Fruit fly (Drosophila melanogaster) whole organism, embryonic: ENCODE data around the gene mask.

Experiments used
- Atf6 ChIP-seq: fragments of 200-800 bp; sonication (Bioruptor generic); IDR thresholded peaks from 2 replicates; pipeline ENCODE4 v1.3.6; 2022; ENCODE audit warnings: missing biosample characterization, missing genetic modification characterization
- Bgb ChIP-seq: fragments of 200-800 bp; sonication (Bioruptor generic); IDR thresholded peaks from 2 replicates; pipeline ENCODE4 v1.3.6; 2022; ENCODE audit warnings: missing biosample characterization, missing genetic modification characterization; ENCODE audit not compliant: partially characterized antibody
- Blimp-1 ChIP-seq: fragments of 200-800 bp; sonication (Bioruptor generic); optimal IDR thresholded peaks from 3 replicates; lab custom pipeline; 2018; ENCODE audit warnings: missing biosample characterization, missing genetic modification characterization, mild to moderate bottlenecking, moderate library complexity, missing genetic modification reagents
- BtbVII ChIP-seq: fragments of 200-800 bp; sonication (Bioruptor generic); optimal IDR thresholded peaks from 3 replicates; lab custom pipeline; 2017; ENCODE audit warnings: missing biosample characterization, mild to moderate bottlenecking, missing genetic modification characterization
- CG12391 ChIP-seq: fragments of 200-800 bp; sonication (Bioruptor generic); optimal IDR thresholded peaks from 3 replicates; lab custom pipeline; 2018; ENCODE audit warnings: missing biosample characterization, mild to moderate bottlenecking, missing genetic modification characterization, moderate library complexity
- CG14014 ChIP-seq: fragments of 200-800 bp; sonication (Bioruptor generic); IDR thresholded peaks from 2 replicates; pipeline ENCODE4 v1.3.6; 2022; ENCODE audit warnings: missing biosample characterization, missing genetic modification characterization
- CG15073 ChIP-seq: fragments of 200-800 bp; sonication (Bioruptor generic); optimal IDR thresholded peaks from 2 replicates; lab custom pipeline; 2016; ENCODE audit warnings: missing biosample characterization, missing genetic modification characterization
- CG15601 ChIP-seq: fragments of 200-800 bp; sonication (Bioruptor generic); optimal IDR thresholded peaks from 3 replicates; lab custom pipeline; 2019; ENCODE audit warnings: missing biosample characterization, mild to moderate bottlenecking, missing genetic modification characterization, moderate library complexity
- CG16779 ChIP-seq: fragments of 200-800 bp; sonication (Bioruptor generic); IDR thresholded peaks from 2 replicates; pipeline ENCODE4 v1.3.6; 2022; ENCODE audit warnings: missing biosample characterization, missing genetic modification characterization
- CG17385 ChIP-seq: fragments of 200-800 bp; sonication (Bioruptor generic); optimal IDR thresholded peaks from 3 replicates; lab custom pipeline; 2018; ENCODE audit warnings: missing biosample characterization, mild to moderate bottlenecking, missing genetic modification characterization
- CG18619 ChIP-seq: fragments of 200-800 bp; sonication (Bioruptor generic); optimal IDR thresholded peaks from 3 replicates; lab custom pipeline; 2017; ENCODE audit warnings: missing biosample characterization, mild to moderate bottlenecking, missing genetic modification characterization
- CG2202 ChIP-seq: fragments of 200-800 bp; sonication (Bioruptor generic); optimal IDR thresholded peaks from 2 replicates; lab custom pipeline; 2018; ENCODE audit warnings: missing biosample characterization, mild to moderate bottlenecking, missing genetic modification characterization
- CG30020 ChIP-seq: fragments of 200-800 bp; optimal IDR thresholded peaks from 2 replicates; lab custom pipeline; 2019; ENCODE audit warnings: missing biosample characterization, mild to moderate bottlenecking, missing genetic modification characterization, moderate library complexity
- CG33557 ChIP-seq: fragments of 200-800 bp; sonication (Bioruptor generic); optimal IDR thresholded peaks from 2 replicates; lab custom pipeline; 2019; ENCODE audit warnings: missing biosample characterization, mild to moderate bottlenecking, missing genetic modification characterization, moderate library complexity
- CG34224 ChIP-seq: fragments of 200-800 bp; sonication (Bioruptor generic); IDR thresholded peaks from 3 replicates; pipeline ENCODE4 v1.3.6; 2022; ENCODE audit warnings: missing biosample characterization, missing genetic modification characterization; ENCODE audit not compliant: partially characterized antibody
- CG43689 ChIP-seq: fragments of 200-800 bp; sonication (Bioruptor generic); IDR thresholded peaks from 2 replicates; pipeline ENCODE4 v1.3.6; 2022; ENCODE audit warnings: missing biosample characterization, missing genetic modification characterization
- CG5245 ChIP-seq: fragments of 200-800 bp; sonication (Bioruptor generic); optimal IDR thresholded peaks from 3 replicates; lab custom pipeline; 2016; ENCODE audit warnings: missing biosample characterization, missing genetic modification characterization
- CG5953 ChIP-seq: fragments of 200-800 bp; sonication (Bioruptor generic); IDR thresholded peaks from 2 replicates; pipeline ENCODE4 v1.3.6; 2022; ENCODE audit warnings: missing biosample characterization, missing genetic modification characterization
- CG8281 ChIP-seq: fragments of 200-800 bp; sonication (Bioruptor generic); optimal IDR thresholded peaks from 2 replicates; lab custom pipeline; 2018; ENCODE audit warnings: missing biosample characterization, mild to moderate bottlenecking, missing genetic modification characterization, moderate library complexity
- CG9817 ChIP-seq: fragments of 200-800 bp; sonication (Bioruptor generic); optimal IDR thresholded peaks from 2 replicates; lab custom pipeline; 2018; ENCODE audit warnings: missing biosample characterization, mild to moderate bottlenecking, missing genetic modification characterization, moderate library complexity
- CkIIα-i1 ChIP-seq: fragments of 200-800 bp; sonication (Bioruptor generic); IDR thresholded peaks from 2 replicates; pipeline ENCODE4 v1.3.6; 2022; ENCODE audit warnings: missing biosample characterization, missing genetic modification characterization
- D19B ChIP-seq: fragments of 200-800 bp; sonication (Bioruptor generic); optimal IDR thresholded peaks from 2 replicates; lab custom pipeline; 2017; ENCODE audit warnings: missing biosample characterization, mild to moderate bottlenecking, missing genetic modification characterization
- Fer3 ChIP-seq: fragments of 200-800 bp; sonication (Bioruptor generic); optimal IDR thresholded peaks from 2 replicates; lab custom pipeline; 2018; ENCODE audit warnings: missing biosample characterization, mild to moderate bottlenecking, missing genetic modification characterization, moderate library complexity
- Hmr ChIP-seq: fragments of 200-800 bp; sonication (Bioruptor generic); optimal IDR thresholded peaks from 3 replicates; lab custom pipeline; 2017; ENCODE audit warnings: mild to moderate bottlenecking, missing biosample characterization, missing genetic modification reagents, missing genetic modification characterization
- Lim3 ChIP-seq: fragments of 200-800 bp; sonication (Bioruptor generic); IDR thresholded peaks from 2 replicates; pipeline ENCODE4 v1.3.6; 2022; ENCODE audit warnings: missing biosample characterization, missing genetic modification characterization
- Mrtf ChIP-seq: fragments of 200-800 bp; sonication (Bioruptor generic); IDR thresholded peaks from 3 replicates; pipeline ENCODE4 v1.3.6; 2022; ENCODE audit warnings: missing biosample characterization, missing genetic modification characterization
- Myb ChIP-seq: fragments of 200-800 bp; sonication (Bioruptor generic); optimal IDR thresholded peaks from 2 replicates; lab custom pipeline; 2016; ENCODE audit warnings: missing biosample characterization, missing genetic modification characterization
- NC2α ChIP-seq: fragments of 200-800 bp; sonication (Bioruptor generic); optimal IDR thresholded peaks from 2 replicates; lab custom pipeline; 2016; ENCODE audit warnings: missing biosample characterization, missing genetic modification characterization
- NFAT ChIP-seq: fragments of 200-800 bp; sonication (Bioruptor generic); IDR thresholded peaks from 2 replicates; pipeline ENCODE4 v1.3.6; 2022; ENCODE audit warnings: missing biosample characterization, missing genetic modification characterization
- Side ChIP-seq: fragments of 200-800 bp; sonication (Bioruptor generic); optimal IDR thresholded peaks from 2 replicates; lab custom pipeline; 2016; ENCODE audit warnings: missing biosample characterization, missing genetic modification characterization
- Sox102F ChIP-seq: fragments of 200-800 bp; sonication (Bioruptor generic); optimal IDR thresholded peaks from 2 replicates; lab custom pipeline; 2018; ENCODE audit warnings: missing biosample characterization, mild to moderate bottlenecking, missing genetic modification characterization, moderate library complexity
- Stat92E ChIP-seq, 3 experiments: fragments of >200 bp in 2 of 3; fragments of 200-800 bp in 1 of 3; sonication (Bioruptor generic) in 1 of 3; optimal IDR thresholded peaks; 2 replicates each; lab custom pipeline; 2017 to 2019; ENCODE audit warnings: missing biosample characterization in 3 of 3, missing genetic modification characterization in 3 of 3, mild to moderate bottlenecking in 1 of 3, moderate library complexity in 1 of 3
- TFAM ChIP-seq: fragments of 200-800 bp; sonication (Bioruptor generic); optimal IDR thresholded peaks from 2 replicates; lab custom pipeline; 2017; ENCODE audit warnings: missing biosample characterization, missing genetic modification characterization, inconsistent platforms
- Taf1 ChIP-seq: fragments of 200-800 bp; sonication (Bioruptor generic); IDR thresholded peaks from 2 replicates; pipeline ENCODE4 v1.3.6; 2022; ENCODE audit warnings: missing biosample characterization, missing genetic modification characterization
- al ChIP-seq: fragments of 200-800 bp; sonication (Bioruptor generic); IDR thresholded peaks from 2 replicates; pipeline ENCODE4 v1.3.6; 2022; ENCODE audit warnings: missing biosample characterization, missing genetic modification characterization
- chinmo ChIP-seq: fragments of 200-800 bp; sonication (Bioruptor generic); IDR thresholded peaks from 4 replicates; pipeline ENCODE4 v1.3.6; 2022; ENCODE audit warnings: missing biosample characterization, missing genetic modification characterization; ENCODE audit not compliant: partially characterized antibody
- emc ChIP-seq: fragments of 200-800 bp; sonication (Bioruptor generic); optimal IDR thresholded peaks from 2 replicates; lab custom pipeline; 2016; ENCODE audit warnings: missing biosample characterization, missing genetic modification characterization
- gcm2 ChIP-seq: fragments of 200-800 bp; sonication (Bioruptor generic); optimal IDR thresholded peaks from 2 replicates; lab custom pipeline; 2016; ENCODE audit warnings: missing biosample characterization, missing genetic modification characterization
- inv ChIP-seq: fragments of 200-800 bp; sonication (Bioruptor generic); IDR thresholded peaks from 2 replicates; pipeline ENCODE4 v1.3.6; 2022; ENCODE audit warnings: missing biosample characterization, missing genetic modification characterization; ENCODE audit not compliant: partially characterized antibody
- lab ChIP-seq: fragments of 200-800 bp; sonication (Bioruptor generic); optimal IDR thresholded peaks from 3 replicates; lab custom pipeline; 2017; ENCODE audit warnings: missing biosample characterization, missing genetic modification characterization, mild to moderate bottlenecking, moderate library complexity, missing genetic modification reagents
- lov ChIP-seq, 2 experiments: fragments of 200-800 bp in 1 of 2; fragments of >200 bp in 1 of 2; sonication (Bioruptor generic) in 1 of 2; IDR thresholded peaks in 1 of 2; optimal IDR thresholded peaks in 1 of 2; 2 replicates in 1 of 2; 3 replicates in 1 of 2; pipeline versions ENCODE4 v1.3.6 to Lab custom; 2017 to 2022; ENCODE audit warnings: missing biosample characterization in 1 of 2, missing genetic modification characterization in 1 of 2
- mam ChIP-seq: fragments of 200-800 bp; sonication (Bioruptor generic); optimal IDR thresholded peaks from 3 replicates; lab custom pipeline; 2016; ENCODE audit warnings: missing biosample characterization, missing genetic modification characterization
- prd ChIP-seq, 3 experiments: fragments of >200 bp in 2 of 3; fragments of 200-800 bp in 1 of 3; sonication (Bioruptor generic) in 1 of 3; optimal IDR thresholded peaks in 2 of 3; IDR thresholded peaks in 1 of 3; 2 replicates in 2 of 3; 3 replicates in 1 of 3; pipeline versions ENCODE4 v1.3.6 to Lab custom; 2017 to 2022; ENCODE audit warnings: missing biosample characterization in 1 of 3, missing genetic modification characterization in 1 of 3
- ro ChIP-seq: fragments of 200-800 bp; sonication (Bioruptor generic); IDR thresholded peaks from 2 replicates; pipeline ENCODE4 v1.3.6; 2022; ENCODE audit warnings: missing biosample characterization, missing genetic modification characterization
- sd ChIP-seq: fragments of 200-800 bp; sonication (Bioruptor generic); optimal IDR thresholded peaks from 3 replicates; lab custom pipeline; 2018; ENCODE audit warnings: missing biosample characterization, mild to moderate bottlenecking, missing genetic modification characterization, moderate library complexity
- sim ChIP-seq: fragments of 200-800 bp; sonication (Bioruptor generic); IDR thresholded peaks from 2 replicates; pipeline ENCODE4 v1.3.6; 2022; ENCODE audit warnings: missing biosample characterization, missing genetic modification characterization
- slp2 ChIP-seq: fragments of 200-800 bp; sonication (Bioruptor generic); optimal IDR thresholded peaks from 2 replicates; lab custom pipeline; 2016; ENCODE audit warnings: missing biosample characterization, missing genetic modification characterization
- toy ChIP-seq: fragments of 200-800 bp; sonication (Bioruptor generic); IDR thresholded peaks from 2 replicates; pipeline ENCODE4 v1.3.6; 2022; ENCODE audit warnings: missing biosample characterization, missing genetic modification characterization
- twi ChIP-seq: fragments of 200-800 bp; optimal IDR thresholded peaks from 2 replicates; lab custom pipeline; 2019; ENCODE audit warnings: missing biosample characterization, mild to moderate bottlenecking, missing genetic modification characterization, moderate library complexity
- unc-4 ChIP-seq: fragments of 200-800 bp; sonication (Bioruptor generic); IDR thresholded peaks from 2 replicates; pipeline ENCODE4 v1.3.6; 2022; ENCODE audit warnings: missing biosample characterization, missing genetic modification characterization; ENCODE audit not compliant: partially characterized antibody

Gene mask

DNA sequence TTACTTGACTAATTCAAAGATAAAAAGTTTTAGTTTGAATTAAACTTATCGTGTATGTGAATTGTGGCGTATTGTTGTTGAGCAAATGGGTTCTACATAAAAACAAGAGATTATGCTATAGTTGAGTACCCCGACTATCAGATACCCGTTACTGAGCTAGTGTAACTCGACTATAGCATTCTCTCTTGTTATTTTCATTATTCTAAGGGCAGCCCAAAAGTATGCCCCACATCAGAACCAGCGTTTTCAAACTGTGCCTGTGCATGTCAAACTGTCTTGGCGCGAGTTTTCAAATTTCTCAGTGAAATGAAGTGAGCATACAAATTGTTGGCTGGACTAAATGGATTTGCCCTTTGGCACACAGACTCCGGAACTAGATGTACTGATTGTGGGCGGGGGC is 48.9 kb downstream of the mask start, which contains the start of gene shps (continued):
- TF ChIP-seq slp2 (GFP tag; lab: Kevin White, UChicago) (no peak), CG8281 (tag; lab: Kevin White, UChicago) (no peak), Blimp-1 (GFP tag; lab: Kevin White, UChicago) (no peak), toy (no peak), CG43689 (no peak), NC2α (GFP tag; lab: Kevin White, UChicago) (no peak), Taf1 (GFP tag; lab: Robert Waterston, UW) (no peak), Myb (no peak), al (no peak), Sox102F (GFP tag; lab: Kevin White, UChicago) (no peak), Stat92E (GFP tag; optimal IDR thresholded peaks at IDR 0.05; lab: Kevin White, UChicago) (no peak), twi (no peak), CG9817 (no peak), Atf6 (GFP tag; lab: Robert Waterston, UW) (no peak), CG30020 (tag; lab: Kevin White, UChicago) (no peak), CG14014 (GFP tag; lab: Robert Waterston, UW) (no peak), ro (GFP tag; lab: Robert Waterston, UW) (no peak), Side (GFP tag; lab: Kevin White, UChicago) (no peak), sd (tag; lab: Kevin White, UChicago) (no peak), CG17385 (GFP tag; lab: Kevin White, UChicago) (no peak), NFAT (GFP tag; lab: Robert Waterston, UW) (no peak), CG12391 (tag; lab: Kevin White, UChicago) (no peak), sim (GFP tag; lab: Robert Waterston, UW) (no peak), CG16779 (GFP tag; lab: Robert Waterston, UW) (no peak), Fer3 (tag; lab: Kevin White, UChicago) (no peak), CG5953 (GFP tag; lab: Robert Waterston, UW) (no peak), CG34224 (GFP tag; lab: Robert Waterston, UW) (peak; percentile 71), BtbVII (GFP tag; lab: Kevin White, UChicago) (no peak), CG15073 (GFP tag; lab: Kevin White, UChicago) (no peak), unc-4 (GFP tag; lab: Robert Waterston, UW) (peak; percentile 50; the same call in 1 of the 2 replicates), Lim3 (GFP tag; lab: Robert Waterston, UW) (no peak), gcm2 (no peak), Hmr (GFP tag; lab: Kevin White, UChicago) (no peak), CG5245 (GFP tag; lab: Kevin White, UChicago) (no peak), D19B (GFP tag; lab: Kevin White, UChicago) (peak; percentile 91), emc (no peak), CG15601 (tag; lab: Kevin White, UChicago) (no peak), Bgb (peak; percentile 90), lov (optimal IDR thresholded peaks at IDR 0.05; lab: Kevin White, UChicago) (no peak), lov (GFP tag; IDR thresholded peaks at IDR 0.05; lab: Robert Waterston, UW) (0 out of 3 replicates have a peak, but pooled peaks have one; percentile 36), CkIIα-i1 (no peak), inv (peak; percentile 71), lab (GFP tag; lab: Kevin White, UChicago) (no peak), mam (no peak), prd (optimal IDR thresholded peaks at IDR 0.05; lab: Kevin White, UChicago) (no peak), prd (GFP tag; IDR thresholded peaks at IDR 0.05; lab: Robert Waterston, UW) (no peak), CG2202 (tag; lab: Kevin White, UChicago) (no peak), CG33557 (GFP tag; lab: Kevin White, UChicago) (no peak), Mrtf (GFP tag; lab: Robert Waterston, UW) (no peak), CG18619 (GFP tag; lab: Kevin White, UChicago) (no peak), TFAM (GFP tag; lab: Kevin White, UChicago) (no peak), chinmo (GFP tag; lab: Robert Waterston, UW) (0 out of 4 replicates have a peak, but pooled peaks have one; percentile 40)
